Worm (Caenorhabditis elegans) whole organism, L3 larva: ENCODE data around the gene W10C6.2.
A peak's percentile ranks its signal among the peaks of the same experiment; 100 is the strongest.

Experiments
- R02D3.7 ChIP-seq: fragments of 150-350 bp; optimal IDR thresholded peaks from 2 replicates; lab custom pipeline; 2014; ENCODE audit warnings: missing biosample characterization, missing genetic modification characterization
- ceh-16 ChIP-seq: sonication (generic microtip); optimal IDR thresholded peaks from 2 replicates; lab custom pipeline; 2017; ENCODE audit warnings: missing biosample characterization, missing genetic modification characterization
- ceh-28 ChIP-seq: fragments of 150-350 bp; optimal IDR thresholded peaks from 2 replicates; lab custom pipeline; 2014; ENCODE audit warnings: missing biosample characterization, missing genetic modification reagents, missing genetic modification characterization
- ceh-9 ChIP-seq: sonication (generic microtip); optimal IDR thresholded peaks from 2 replicates; lab custom pipeline; 2018; ENCODE audit warnings: missing biosample characterization, missing genetic modification characterization
- egl-5 ChIP-seq: fragments of 150-350 bp; optimal IDR thresholded peaks from 2 replicates; lab custom pipeline; 2017; ENCODE audit warnings: missing biosample characterization, missing genetic modification reagents, missing genetic modification characterization, inconsistent platforms
- elt-1 ChIP-seq: fragments of 150-350 bp; optimal IDR thresholded peaks from 2 replicates; lab custom pipeline; 2014; ENCODE audit warnings: missing biosample characterization, missing genetic modification characterization
- elt-2 ChIP-seq: sonication (generic microtip); optimal IDR thresholded peaks from 2 replicates; lab custom pipeline; 2016; ENCODE audit warnings: missing genetic modification reagents, mild to moderate bottlenecking, missing genetic modification characterization, missing compliant biosample characterization
- elt-3 ChIP-seq, 3 experiments: fragments of 150-350 bp in 1 of 3; sonication (generic microtip) in 2 of 3; optimal IDR thresholded peaks; 2 replicates in 2 of 3; 4 replicates in 1 of 3; lab custom pipeline; 2014 to 2017; ENCODE audit warnings: missing biosample characterization in 3 of 3, missing genetic modification characterization in 3 of 3
- eor-1 ChIP-seq, 2 experiments: fragments of 150-350 bp; optimal IDR thresholded peaks; 2 replicates each; lab custom pipeline; 2014 to 2018; ENCODE audit warnings: missing biosample characterization in 2 of 2, missing genetic modification characterization in 2 of 2
- fkh-10 ChIP-seq: sonication (generic microtip); optimal IDR thresholded peaks from 2 replicates; lab custom pipeline; 2017; ENCODE audit warnings: missing biosample characterization, missing genetic modification reagents, missing genetic modification characterization
- fkh-2 ChIP-seq: fragments of 150-350 bp; optimal IDR thresholded peaks from 2 replicates; lab custom pipeline; 2014; ENCODE audit warnings: missing biosample characterization, missing genetic modification reagents, missing genetic modification characterization
- fos-1 ChIP-seq: fragments of 150-350 bp; optimal IDR thresholded peaks from 2 replicates; lab custom pipeline; 2014; ENCODE audit warnings: missing biosample characterization, missing genetic modification characterization
- hmg-11 ChIP-seq: sonication (generic microtip); optimal IDR thresholded peaks from 2 replicates; lab custom pipeline; 2016; ENCODE audit warnings: missing genetic modification characterization, missing compliant biosample characterization
- jun-1 ChIP-seq: fragments of 150-350 bp; optimal IDR thresholded peaks from 2 replicates; lab custom pipeline; 2014; ENCODE audit warnings: missing biosample characterization, missing genetic modification reagents, missing genetic modification characterization
- lin-15B ChIP-seq: fragments of 150-350 bp; optimal IDR thresholded peaks from 2 replicates; lab custom pipeline; 2014; ENCODE audit warnings: missing biosample characterization, missing genetic modification characterization
- lin-39 ChIP-seq: fragments of 150-350 bp; optimal IDR thresholded peaks from 2 replicates; lab custom pipeline; 2018; ENCODE audit warnings: missing biosample characterization, missing genetic modification reagents, missing genetic modification characterization
- mdl-1 ChIP-seq: fragments of 150-350 bp; optimal IDR thresholded peaks from 2 replicates; lab custom pipeline; 2014; ENCODE audit warnings: missing biosample characterization, missing genetic modification characterization
- mml-1 ChIP-seq: fragments of 150-350 bp; sonication (generic microtip); optimal IDR thresholded peaks from 3 replicates; lab custom pipeline; 2014; ENCODE audit warnings: missing biosample characterization, missing genetic modification characterization
- nfya-1 ChIP-seq: sonication (generic microtip); optimal IDR thresholded peaks from 2 replicates; lab custom pipeline; 2017; ENCODE audit warnings: missing genetic modification characterization, mild to moderate bottlenecking, missing compliant biosample characterization, antibody characterized with exemption, moderate library complexity; ENCODE audit not compliant: insufficient read depth
- nhr-11 ChIP-seq: fragments of 150-350 bp; optimal IDR thresholded peaks from 2 replicates; lab custom pipeline; 2014; ENCODE audit warnings: missing biosample characterization, missing genetic modification characterization
- nhr-23 ChIP-seq: fragments of 150-350 bp; optimal IDR thresholded peaks from 2 replicates; lab custom pipeline; 2014; ENCODE audit warnings: missing biosample characterization, missing genetic modification reagents, missing genetic modification characterization
- nhr-237 ChIP-seq: fragments of 150-350 bp; optimal IDR thresholded peaks from 2 replicates; lab custom pipeline; 2014; ENCODE audit warnings: missing biosample characterization, missing genetic modification characterization
- nhr-25 ChIP-seq: sonication (generic microtip); optimal IDR thresholded peaks from 2 replicates; lab custom pipeline; 2017; ENCODE audit warnings: missing biosample characterization, missing genetic modification characterization
- nhr-28 ChIP-seq: fragments of 150-350 bp; optimal IDR thresholded peaks from 2 replicates; lab custom pipeline; 2014; ENCODE audit warnings: missing biosample characterization, missing genetic modification characterization
- nhr-43 ChIP-seq: sonication (generic microtip); optimal IDR thresholded peaks from 2 replicates; lab custom pipeline; 2016; ENCODE audit warnings: mild to moderate bottlenecking, missing genetic modification characterization, missing compliant biosample characterization; ENCODE audit not compliant: poor library complexity, severe bottlenecking
- nhr-67 ChIP-seq: fragments of 150-350 bp; optimal IDR thresholded peaks from 2 replicates; lab custom pipeline; 2014; ENCODE audit warnings: missing biosample characterization, missing genetic modification characterization
- nhr-76 ChIP-seq: fragments of 150-350 bp; sonication (generic microtip); optimal IDR thresholded peaks from 5 replicates; lab custom pipeline; 2014; ENCODE audit warnings: missing biosample characterization, missing genetic modification characterization
- nhr-77 ChIP-seq: fragments of 150-350 bp; optimal IDR thresholded peaks from 2 replicates; lab custom pipeline; 2014; ENCODE audit warnings: missing biosample characterization, missing genetic modification characterization
- pqm-1 ChIP-seq: fragments of 150-350 bp; optimal IDR thresholded peaks from 2 replicates; lab custom pipeline; 2017; ENCODE audit warnings: missing biosample characterization, missing genetic modification characterization, inconsistent platforms
- snpc-4 ChIP-seq: fragments of 150-350 bp; optimal IDR thresholded peaks from 2 replicates; lab custom pipeline; 2014; ENCODE audit warnings: missing biosample characterization, missing genetic modification characterization
- tbx-2 ChIP-seq: sonication (generic microtip); optimal IDR thresholded peaks from 2 replicates; lab custom pipeline; 2016; ENCODE audit warnings: mild to moderate bottlenecking, missing genetic modification characterization, missing compliant biosample characterization
- unc-39 ChIP-seq: sonication (generic microtip); optimal IDR thresholded peaks from 4 replicates; lab custom pipeline; 2017; ENCODE audit warnings: missing biosample characterization, missing genetic modification characterization
- unc-62 ChIP-seq: fragments of 150-350 bp; sonication (generic microtip); optimal IDR thresholded peaks from 4 replicates; lab custom pipeline; 2014; ENCODE audit warnings: missing biosample characterization, missing genetic modification reagents, missing genetic modification characterization
- zag-1 ChIP-seq: fragments of 150-350 bp; optimal IDR thresholded peaks from 2 replicates; lab custom pipeline; 2014; ENCODE audit warnings: missing biosample characterization, missing genetic modification characterization

Gene W10C6.2

ce11 chrII:11097154-11097887 lies 24.4 kb downstream of the W10C6.2 start, which contains the start of the genes rpl-36.A and nuo-1 (continued):
- TF ChIP-seq hmg-11 (tag; lab: Kevin White, UChicago), result peak; percentile 79

ce11 chrII:11096233-11096632 lies 25.5 kb downstream of the W10C6.2 start, which contains the start of gene nbs-1:
Gene nbs-1, minus strand, starts transcription at chrII:11096478.
- TF ChIP-seq jun-1, result no peak
- TF ChIP-seq eor-1 (tag; optimal IDR thresholded peaks at IDR 0.05; lab: Kevin White, UChicago), result no peak
- no peak for TF ChIP-seq hmg-11 (tag; lab: Kevin White, UChicago)
- TF ChIP-seq nhr-28 (tag; lab: Kevin White, UChicago), result no peak
- no peak for TF ChIP-seq nhr-67 (tag; lab: Kevin White, UChicago)
- TF ChIP-seq ceh-28 (tag; lab: Kevin White, UChicago), result no peak
- no peak for TF ChIP-seq pqm-1 (tag; lab: Kevin White, UChicago)
- no peak for TF ChIP-seq elt-3 (tag; optimal IDR thresholded peaks at IDR 0.05; lab: Kevin White, UChicago)

- TF ChIP-seq nhr-67 (tag; lab: Kevin White, UChicago) (no peak), egl-5 (no peak), R02D3.7 (no peak), lin-39 (tag; lab: Kevin White, UChicago) (no peak), nhr-28 (tag; lab: Kevin White, UChicago) (no peak), fkh-2 (tag; lab: Kevin White, UChicago) (no peak), nhr-43 (no peak), unc-62 (GFP tag; lab: Kevin White, UChicago) (no peak), elt-2 (tag; lab: Kevin White, UChicago) (no peak), nhr-25 (no peak), unc-39 (tag; lab: Kevin White, UChicago) (no peak), zag-1 (tag; lab: Kevin White, UChicago) (no peak), nhr-23 (tag; lab: Kevin White, UChicago) (no peak), mml-1 (tag; lab: Kevin White, UChicago) (no peak), nhr-77 (tag; lab: Kevin White, UChicago) (no peak), nhr-11 (tag; lab: Kevin White, UChicago) (no peak)
These were observed 27.3 kb downstream of the W10C6.2 start for ce11 chrII:11094431-11094830.

ce11 chrII:11092413-11092812 lies 29.3 kb downstream of the W10C6.2 start, which contains the start of gene rpl-42:
Gene rpl-42, plus strand, starts transcription at chrII:11092713.
- TF ChIP-seq lin-15B, result no peak
- no peak for TF ChIP-seq tbx-2
- no peak for TF ChIP-seq fos-1
- no peak for TF ChIP-seq nhr-11 (tag; lab: Kevin White, UChicago)
- TF ChIP-seq nhr-76 (tag; lab: Kevin White, UChicago), result no peak
- no peak for TF ChIP-seq snpc-4
- no peak for TF ChIP-seq egl-5
- no peak for TF ChIP-seq mml-1 (tag; lab: Kevin White, UChicago)
- no peak for TF ChIP-seq zag-1 (tag; lab: Kevin White, UChicago)
- no peak for TF ChIP-seq elt-1
- no peak for TF ChIP-seq fkh-10 (GFP tag; lab: Kevin White, UChicago)
- no peak for TF ChIP-seq nhr-237
- TF ChIP-seq ceh-9 (tag; lab: Kevin White, UChicago), result no peak
- no peak for TF ChIP-seq lin-39 (tag; lab: Kevin White, UChicago)
- no peak for TF ChIP-seq R02D3.7
- no peak for TF ChIP-seq nhr-67 (tag; lab: Kevin White, UChicago)

ce11 chrII:11091577-11091976 lies 30.1 kb downstream of the W10C6.2 start:
- TF ChIP-seq nfya-1 (peak; percentile 16), ceh-16 (no peak), ceh-9 (tag; lab: Kevin White, UChicago) (no peak), eor-1 (tag; optimal IDR thresholded peaks at IDR 0.05; lab: Kevin White, UChicago) (no peak), nhr-76 (tag; lab: Kevin White, UChicago) (no peak), hmg-11 (tag; lab: Kevin White, UChicago) (no peak), elt-3 (tag; optimal IDR thresholded peaks at IDR 0.05; lab: Kevin White, UChicago) (no peak), nhr-28 (tag; lab: Kevin White, UChicago) (no peak), fkh-10 (GFP tag; lab: Kevin White, UChicago) (peak; percentile 22), mdl-1 (tag; lab: Kevin White, UChicago) (no peak)
